Worm (Caenorhabditis elegans) whole organism, L4 larva: ENCODE measurements around the gene ztf-16.

Source experiments
- egl-27 ChIP-seq: sonication (generic microtip); optimal IDR thresholded peaks from 3 replicates; lab custom pipeline; 2017; ENCODE audit warnings: missing biosample characterization, missing genetic modification reagents, missing genetic modification characterization
- jun-1 ChIP-seq: fragments of 150-350 bp; optimal IDR thresholded peaks from 2 replicates; lab custom pipeline; 2014; ENCODE audit warnings: missing biosample characterization, missing genetic modification reagents, missing genetic modification characterization
- pha-4 ChIP-seq, 2 experiments: fragments of 150-350 bp in 1 of 2; fragments of 200-800 bp in 1 of 2; sonication (Bioruptor generic) in 1 of 2; IDR thresholded peaks in 1 of 2; optimal IDR thresholded peaks in 1 of 2; 2 replicates each; pipeline versions ENCODE4 v1.3.6 to Lab custom; 2014 to 2022; ENCODE audit warnings: missing genetic modification characterization in 2 of 2, missing genetic modification reagents in 2 of 2, missing biosample characterization in 1 of 2, missing compliant biosample characterization in 1 of 2
- sdz-12 ChIP-seq: fragments of 200-800 bp; sonication (Bioruptor generic); optimal IDR thresholded peaks from 2 replicates; lab custom pipeline; 2018; ENCODE audit warnings: mild to moderate bottlenecking, missing genetic modification characterization, missing compliant biosample characterization

ce11 chrX:4821602-4822001 is 10.3 kb upstream of the ztf-16 start:
- TF ChIP-seq jun-1 (no peak), sdz-12 (GFP tag; lab: Kevin White, UChicago) (no peak), egl-27 (tag; lab: Kevin White, UChicago) (no peak), pha-4 (GFP tag; IDR thresholded peaks at IDR 0.05; lab: Robert Waterston, UW) (no peak), pha-4 (tag; optimal IDR thresholded peaks at IDR 0.05; lab: Kevin White, UChicago) (no peak)
